Worm (Caenorhabditis elegans): ENCODE results near the gene hcp-2.

DNA sequence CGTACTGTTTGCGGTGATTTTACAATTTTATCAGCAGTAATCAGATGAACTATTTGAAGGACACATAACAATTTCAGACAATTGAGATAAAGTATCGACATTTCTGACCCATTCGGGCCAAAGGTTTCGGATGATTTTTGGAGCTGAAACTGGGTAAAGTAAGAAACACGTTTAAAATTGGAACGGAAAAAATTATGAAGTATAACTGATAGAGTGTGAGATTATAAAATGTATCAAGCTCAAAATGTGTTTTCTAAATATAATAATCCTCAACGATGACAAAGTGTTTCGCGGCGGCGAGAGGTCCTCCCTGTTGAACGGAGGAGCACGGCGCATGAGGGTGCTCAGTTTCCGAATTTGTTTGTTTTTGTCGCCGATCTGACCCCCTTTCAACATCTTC lies 39.9 kb downstream of the hcp-2 start, which contains the start of gene ZK287.4:
- TF ChIP-seq flt-1 (GFP tag; IDR thresholded peaks at IDR 0.05), result no peak
- no peak for TF ChIP-seq cog-1 (tag; optimal IDR thresholded peaks at IDR 0.05)
- TF ChIP-seq ztf-29 (GFP tag; IDR thresholded peaks at IDR 0.05), result no peak
- no peak for TF ChIP-seq T22C8.4 (GFP tag; IDR thresholded peaks at IDR 0.05)

All from whole organism, midembryonic.